Fruit fly (Drosophila melanogaster): ENCODE data around the gene fusl.
A peak's percentile ranks its signal among the peaks of the same experiment; 100 is the strongest.

The fusl gene

dm6 chr2L:5314630-5315159 is 23.2 kb downstream of the fusl start, which contains the start of gene CG14024:
Gene CG14024, minus strand, starts transcription at chr2L:5314895.
- TF ChIP-seq CG17806 (tag; optimal IDR thresholded peaks at IDR 0.05) = no peak
- TF ChIP-seq CG12605 (GFP tag; IDR thresholded peaks at IDR 0.05) = 0 out of 2 replicates have a peak, but pooled peaks have one; percentile 20
- TF ChIP-seq CG13204 (GFP tag; optimal IDR thresholded peaks at IDR 0.05) = no peak
- TF ChIP-seq rn (GFP tag; IDR thresholded peaks at IDR 0.05) = no peak
- no peak for TF ChIP-seq Pif1A (GFP tag; optimal IDR thresholded peaks at IDR 0.05)
- TF ChIP-seq Snoo (tag; optimal IDR thresholded peaks at IDR 0.05) = no peak

- no peak for TF ChIP-seq CG12605 (GFP tag; IDR thresholded peaks at IDR 0.05)
- TF ChIP-seq CG9948 (tag; optimal IDR thresholded peaks at IDR 0.05) = no peak
- no peak for TF ChIP-seq CG8301 (tag; optimal IDR thresholded peaks at IDR 0.05)
- no peak for TF ChIP-seq EcR (GFP tag; optimal IDR thresholded peaks at IDR 0.05)
- no peak for TF ChIP-seq gl (tag; optimal IDR thresholded peaks at IDR 0.05)
- no peak for TF ChIP-seq Ets98B (GFP tag; IDR thresholded peaks at IDR 0.05)
- no peak for TF ChIP-seq CG17806 (tag; optimal IDR thresholded peaks at IDR 0.05)
Measured at dm6 chr2L:5309369-5309768, 28.5 kb downstream of the fusl start.

- TF ChIP-seq CG8301 (tag; optimal IDR thresholded peaks at IDR 0.05) (peak; percentile 12), EcR (GFP tag; optimal IDR thresholded peaks at IDR 0.05) (peak; percentile 97), CG13204 (GFP tag; optimal IDR thresholded peaks at IDR 0.05) (peak; percentile 63), CG9948 (tag; optimal IDR thresholded peaks at IDR 0.05) (no peak), Ets98B (GFP tag; IDR thresholded peaks at IDR 0.05) (0 out of 2 replicates have a peak, but pooled peaks have one; percentile 31), fd96Ca (GFP tag; IDR thresholded peaks at IDR 0.05) (peak; percentile 57; the same call in 2 of the 3 replicates), rn (GFP tag; IDR thresholded peaks at IDR 0.05) (no peak), CG4496 (GFP tag; IDR thresholded peaks at IDR 0.05) (peak; percentile 66), Snoo (tag; optimal IDR thresholded peaks at IDR 0.05) (peak; percentile 16), CG12605 (GFP tag; IDR thresholded peaks at IDR 0.05) (no peak), CG32121 (GFP tag; IDR thresholded peaks at IDR 0.05) (peak; percentile 68)
Measured at dm6 chr2L:5306373-5306997, 31.4 kb downstream of the fusl start.

dm6 chr2L:5305240-5305875 is 32.5 kb downstream of the fusl start:
- TF ChIP-seq CG13204 (GFP tag; optimal IDR thresholded peaks at IDR 0.05) (peak; percentile 96), CG32121 (GFP tag; IDR thresholded peaks at IDR 0.05) (no peak), fd96Ca (GFP tag; IDR thresholded peaks at IDR 0.05) (peak; percentile 40; the same call in 1 of the 3 replicates), CG8301 (tag; optimal IDR thresholded peaks at IDR 0.05) (no peak), CG12605 (GFP tag; IDR thresholded peaks at IDR 0.05) (peak; percentile 29; the same call in 1 of the 2 replicates), Ets98B (GFP tag; IDR thresholded peaks at IDR 0.05) (peak; percentile 8; the same call in 1 of the 2 replicates), CG34367 (tag; optimal IDR thresholded peaks at IDR 0.05) (peak; percentile 4), CG9948 (tag; optimal IDR thresholded peaks at IDR 0.05) (no peak), rn (GFP tag; IDR thresholded peaks at IDR 0.05) (no peak), Snoo (tag; optimal IDR thresholded peaks at IDR 0.05) (peak; percentile 35), CG17806 (tag; optimal IDR thresholded peaks at IDR 0.05) (no peak), Pif1B (GFP tag; optimal IDR thresholded peaks at IDR 0.05) (peak; percentile 15), EcR (GFP tag; optimal IDR thresholded peaks at IDR 0.05) (peak; percentile 96), CG4496 (GFP tag; IDR thresholded peaks at IDR 0.05) (no peak; the same call in 1 of the 3 replicates), CG14655 (GFP tag; optimal IDR thresholded peaks at IDR 0.05) (no peak)

dm6 chr2L:5304367-5304766 is 33.5 kb downstream of the fusl start:
- no peak for TF ChIP-seq CG34367 (tag; optimal IDR thresholded peaks at IDR 0.05)
- TF ChIP-seq Pif1B (GFP tag; optimal IDR thresholded peaks at IDR 0.05) = no peak
- no peak for TF ChIP-seq gl (tag; optimal IDR thresholded peaks at IDR 0.05)
- no peak for TF ChIP-seq CG15710 (tag; optimal IDR thresholded peaks at IDR 0.05)
- no peak for TF ChIP-seq CG9948 (tag; optimal IDR thresholded peaks at IDR 0.05)
- no peak for TF ChIP-seq Snoo (tag; optimal IDR thresholded peaks at IDR 0.05)
- no peak for TF ChIP-seq CG13204 (GFP tag; optimal IDR thresholded peaks at IDR 0.05)
- no peak for TF ChIP-seq CG10348 (GFP tag; IDR thresholded peaks at IDR 0.05)
- TF ChIP-seq CG17806 (tag; optimal IDR thresholded peaks at IDR 0.05) = no peak
- TF ChIP-seq CG4496 (GFP tag; IDR thresholded peaks at IDR 0.05) = no peak
- TF ChIP-seq CG32121 (GFP tag; IDR thresholded peaks at IDR 0.05) = no peak
- TF ChIP-seq D1 (tag; optimal IDR thresholded peaks at IDR 0.05) = no peak
- no peak for TF ChIP-seq Ets98B (GFP tag; IDR thresholded peaks at IDR 0.05)
- TF ChIP-seq CG12605 (GFP tag; IDR thresholded peaks at IDR 0.05) = no peak
- TF ChIP-seq EcR (GFP tag; optimal IDR thresholded peaks at IDR 0.05) = no peak
- TF ChIP-seq Pif1A (GFP tag; optimal IDR thresholded peaks at IDR 0.05) = no peak
- no peak for TF ChIP-seq rn (GFP tag; IDR thresholded peaks at IDR 0.05)

- peak; percentile 10; the same call in 1 of the 2 replicates for TF ChIP-seq Ets98B (GFP tag; IDR thresholded peaks at IDR 0.05)
- TF ChIP-seq CG8301 (tag; optimal IDR thresholded peaks at IDR 0.05) = peak; percentile 30
- TF ChIP-seq rn (GFP tag; IDR thresholded peaks at IDR 0.05) = no peak
- peak; percentile 34 for TF ChIP-seq CG8159 (tag; optimal IDR thresholded peaks at IDR 0.05)
- no peak for TF ChIP-seq CG12605 (GFP tag; IDR thresholded peaks at IDR 0.05)
- TF ChIP-seq CG9948 (tag; optimal IDR thresholded peaks at IDR 0.05) = no peak
- no peak for TF ChIP-seq CG34367 (tag; optimal IDR thresholded peaks at IDR 0.05)
- TF ChIP-seq CG17806 (tag; optimal IDR thresholded peaks at IDR 0.05) = peak; percentile 18
- peak; percentile 58; the same call in 1 of the 2 replicates for TF ChIP-seq CG10348 (GFP tag; IDR thresholded peaks at IDR 0.05)
- TF ChIP-seq CG14655 (GFP tag; optimal IDR thresholded peaks at IDR 0.05) = peak; percentile 21
- peak; percentile 15 for TF ChIP-seq Pif1A (GFP tag; optimal IDR thresholded peaks at IDR 0.05)
- TF ChIP-seq EcR (GFP tag; optimal IDR thresholded peaks at IDR 0.05) = peak; percentile 57
- TF ChIP-seq CG13204 (GFP tag; optimal IDR thresholded peaks at IDR 0.05) = peak; percentile 34
Measured at dm6 chr2L:5303044-5303904, 34.6 kb downstream of the fusl start.
